Worm (Caenorhabditis elegans) whole organism, young adult: ENCODE measurements around the gene npr-20.

Experiments used
- C06A6.2 ChIP-seq: fragments of 200-800 bp; sonication (Bioruptor generic); conservative IDR thresholded peaks from 2 replicates; pipeline ENCODE4 v1.3.6; 2022; ENCODE audit warnings: missing genetic modification characterization, missing compliant biosample characterization
- F39B2.1 ChIP-seq: fragments of 200-800 bp; sonication (Bioruptor generic); IDR thresholded peaks from 2 replicates; pipeline ENCODE4 v1.3.6; 2022; ENCODE audit warnings: missing genetic modification reagents, missing genetic modification characterization, missing compliant biosample characterization
- Y79H2A.3 ChIP-seq: fragments of 200-800 bp; sonication (Bioruptor generic); conservative IDR thresholded peaks from 2 replicates; pipeline ENCODE4 v1.3.6; 2022; ENCODE audit warnings: missing genetic modification reagents, missing genetic modification characterization, missing compliant biosample characterization
- efl-1 ChIP-seq: fragments of 150-350 bp; optimal IDR thresholded peaks from 2 replicates; lab custom pipeline; 2014; ENCODE audit warnings: missing biosample characterization, missing genetic modification reagents, missing genetic modification characterization
- ets-4 ChIP-seq: fragments of 200-800 bp; sonication (Bioruptor generic); optimal IDR thresholded peaks from 2 replicates; lab custom pipeline; 2018; ENCODE audit warnings: mild to moderate bottlenecking, missing genetic modification characterization, missing compliant biosample characterization
- lsl-1 ChIP-seq: fragments of 200-800 bp; sonication (Bioruptor generic); optimal IDR thresholded peaks from 2 replicates; lab custom pipeline; 2018; ENCODE audit warnings: mild to moderate bottlenecking, missing genetic modification characterization, moderate library complexity, missing compliant biosample characterization
- pha-4 ChIP-seq: fragments of 150-350 bp; sonication (generic microtip); optimal IDR thresholded peaks from 2 replicates; lab custom pipeline; 2014; ENCODE audit warnings: missing biosample characterization, missing genetic modification reagents, missing genetic modification characterization
- repo-1 ChIP-seq: sonication (generic microtip); optimal IDR thresholded peaks from 2 replicates; lab custom pipeline; 2017; ENCODE audit warnings: mild to moderate bottlenecking, missing genetic modification characterization, missing compliant biosample characterization
- snpc-3.4 ChIP-seq: sonication (generic microtip); optimal IDR thresholded peaks from 2 replicates; lab custom pipeline; 2017; ENCODE audit warnings: missing genetic modification characterization, mild to moderate bottlenecking, missing compliant biosample characterization, antibody characterized with exemption, moderate library complexity, missing genotype, missing genetic modification reagents
- snpc-4 ChIP-seq, 5 experiments: fragments of 150-350 bp in 1 of 5; sonication (generic microtip) in 4 of 5; optimal IDR thresholded peaks; 2 replicates each; lab custom pipeline; 2014 to 2018; ENCODE audit warnings: missing genetic modification characterization in 5 of 5, missing biosample characterization in 3 of 5, antibody characterized with exemption in 2 of 5, mild to moderate bottlenecking in 2 of 5, missing compliant biosample characterization in 2 of 5, missing genotype in 2 of 5, moderate library complexity in 2 of 5, missing genetic modification reagents in 1 of 5
- unc-130 ChIP-seq: sonication (generic microtip); optimal IDR thresholded peaks from 2 replicates; lab custom pipeline; 2016; ENCODE audit warnings: missing genetic modification reagents, missing genetic modification characterization, missing compliant biosample characterization
- zfh-2 ChIP-seq: fragments of 200-800 bp; sonication (Bioruptor generic); conservative IDR thresholded peaks from 2 replicates; pipeline ENCODE4 v1.3.6; 2022; ENCODE audit warnings: missing genetic modification reagents, missing genetic modification characterization, missing compliant biosample characterization
- ztf-22 ChIP-seq: fragments of 200-800 bp; sonication (Bioruptor generic); optimal IDR thresholded peaks from 2 replicates; lab custom pipeline; 2018; ENCODE audit warnings: mild to moderate bottlenecking, missing genetic modification characterization, moderate library complexity, missing compliant biosample characterization

ce11 chrII:8821140-8821595 lies 43.8 kb downstream of the npr-20 start, which contains the start of gene F46C5.1:
- TF ChIP-seq pha-4 (no peak), snpc-3.4 (tag; lab: Kevin White, UChicago) (no peak), Y79H2A.3 (GFP tag; lab: Robert Waterston, UW) (no peak), unc-130 (GFP tag; lab: Kevin White, UChicago) (no peak), ets-4 (no peak), F39B2.1 (GFP tag; lab: Robert Waterston, UW) (no peak), efl-1 (GFP tag; lab: Kevin White, UChicago) (no peak), ztf-22 (GFP tag; lab: Kevin White, UChicago) (no peak), C06A6.2 (GFP tag; lab: Robert Waterston, UW) (no peak), zfh-2 (GFP tag; lab: Robert Waterston, UW) (no peak), lsl-1 (GFP tag; lab: Kevin White, UChicago) (no peak), repo-1 (tag; lab: Kevin White, UChicago) (no peak), snpc-4 (GFP tag; optimal IDR thresholded peaks at IDR 0.05; lab: Kevin White, UChicago) (no peak), snpc-4 (tag; optimal IDR thresholded peaks at IDR 0.05; lab: Kevin White, UChicago) (no peak)
